Fruit fly (Drosophila melanogaster) Kc167 (cell line): ENCODE data around the gene CG17147.

Experiments
- Myc ChIP-seq: fragments of >200 bp; optimal IDR thresholded peaks from 2 replicates; lab custom pipeline; 2017; ENCODE audit warnings: missing external identifiers
- Sin3A ChIP-seq: fragments of >200 bp; optimal IDR thresholded peaks from 2 replicates; lab custom pipeline; 2018; ENCODE audit warnings: missing external identifiers
- h ChIP-seq: fragments of >200 bp; optimal IDR thresholded peaks from 3 replicates; lab custom pipeline; 2018; ENCODE audit warnings: missing external identifiers
- insv ChIP-seq: fragments of >200 bp; optimal IDR thresholded peaks from 3 replicates; lab custom pipeline; 2018; ENCODE audit warnings: missing external identifiers
- psq ChIP-seq: fragments of >200 bp; optimal IDR thresholded peaks from 2 replicates; lab custom pipeline; 2017; ENCODE audit warnings: missing external identifiers
- ttk ChIP-seq: sonication (Bioruptor generic); optimal IDR thresholded peaks from 2 replicates; lab custom pipeline; 2017; ENCODE audit warnings: missing external identifiers

DNA sequence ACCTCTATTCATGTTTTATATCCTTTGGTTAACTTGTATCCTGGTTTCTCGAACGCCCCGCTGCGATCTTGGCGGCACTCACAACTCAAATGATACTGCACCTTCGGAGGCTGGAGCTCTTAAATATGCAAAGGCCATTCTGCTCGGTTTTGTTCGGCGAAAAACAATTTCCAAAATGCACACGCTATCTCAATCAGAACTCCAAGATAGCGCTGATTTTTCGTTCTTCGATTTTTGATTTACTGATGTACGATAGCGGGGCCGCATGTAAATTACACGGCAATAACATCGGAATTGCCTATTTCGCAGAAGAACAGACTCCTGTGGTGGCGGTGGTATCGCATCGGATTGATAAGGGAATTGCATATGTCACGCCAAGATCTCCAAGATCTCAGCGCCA lies 11.7 kb upstream of the CG17147 start, which contains the start of gene CG7017:
- TF ChIP-seq psq (lab: Kevin White, UChicago) (no peak), ttk (lab: Kevin White, UChicago) (no peak), h (no peak), Sin3A (lab: Kevin White, UChicago) (no peak), insv (no peak), Myc (lab: Kevin White, UChicago) (no peak)
